Fruit fly (Drosophila melanogaster) whole organism, prepupa: ENCODE data around the gene CG13965.

ENCODE experiments used
- CG11902 ChIP-seq: fragments of 200-800 bp; sonication (Bioruptor generic); optimal IDR thresholded peaks from 3 replicates; lab custom pipeline; 2016; ENCODE audit warnings: missing biosample characterization, missing genetic modification characterization
- CG6792 ChIP-seq: fragments of 200-800 bp; sonication (Bioruptor generic); optimal IDR thresholded peaks from 3 replicates; lab custom pipeline; 2016; ENCODE audit warnings: missing biosample characterization, missing genetic modification characterization
- CG6808 ChIP-seq: fragments of 200-800 bp; sonication (Bioruptor generic); optimal IDR thresholded peaks from 3 replicates; lab custom pipeline; 2017; ENCODE audit warnings: missing biosample characterization, missing genetic modification characterization, mild to moderate bottlenecking, moderate library complexity, missing genetic modification reagents
- Gug ChIP-seq: fragments of 200-800 bp; sonication (Bioruptor generic); IDR thresholded peaks from 2 replicates; pipeline ENCODE4 v1.3.6; 2022; ENCODE audit warnings: missing biosample characterization, missing genetic modification characterization
- Smox ChIP-seq: fragments of 200-800 bp; sonication (Bioruptor generic); optimal IDR thresholded peaks from 3 replicates; lab custom pipeline; 2016; ENCODE audit warnings: missing biosample characterization, missing genetic modification characterization
- Sox102F ChIP-seq: fragments of 200-800 bp; sonication (Bioruptor generic); optimal IDR thresholded peaks from 2 replicates; lab custom pipeline; 2016; ENCODE audit warnings: missing biosample characterization, mild to moderate bottlenecking, missing genetic modification characterization

- no peak for TF ChIP-seq CG11902 (GFP tag; lab: Kevin White, UChicago)
- TF ChIP-seq Sox102F (GFP tag; lab: Kevin White, UChicago), result no peak
- TF ChIP-seq CG6792 (GFP tag; lab: Kevin White, UChicago), result no peak
- no peak for TF ChIP-seq Smox
- TF ChIP-seq Gug (GFP tag; lab: Robert Waterston, UW), result no peak
- no peak for TF ChIP-seq CG6808
Measured at dm6 chr2L:19998139-19998538, 36.0 kb upstream of the CG13965 start.
